Worm (Caenorhabditis elegans) whole organism, L2 larva: ENCODE data around the gene Y43F8C.17.

ENCODE experiments used
- C34F6.9 ChIP-seq: fragments of 150-350 bp; optimal IDR thresholded peaks from 2 replicates; lab custom pipeline; 2014; ENCODE audit warnings: missing biosample characterization, missing genetic modification characterization
- F13H6.1 ChIP-seq: sonication (generic microtip); optimal IDR thresholded peaks from 2 replicates; lab custom pipeline; 2016; ENCODE audit warnings: missing genetic modification characterization, missing compliant biosample characterization
- Y55F3AM.14 ChIP-seq: fragments of 200-800 bp; sonication (Bioruptor generic); optimal IDR thresholded peaks from 2 replicates; lab custom pipeline; 2018; ENCODE audit warnings: mild to moderate bottlenecking, missing genetic modification characterization, missing compliant biosample characterization
- ZK546.5 ChIP-seq: sonication (generic microtip); optimal IDR thresholded peaks from 2 replicates; lab custom pipeline; 2017; ENCODE audit warnings: missing biosample characterization, missing genetic modification characterization
- alr-1 ChIP-seq: fragments of 150-350 bp; optimal IDR thresholded peaks from 2 replicates; lab custom pipeline; 2014; ENCODE audit warnings: missing biosample characterization, missing genetic modification characterization
- aly-2 ChIP-seq: fragments of 150-350 bp; optimal IDR thresholded peaks from 2 replicates; lab custom pipeline; 2014; ENCODE audit warnings: missing biosample characterization, missing genetic modification characterization
- ama-1 ChIP-seq: fragments of 150-350 bp; optimal IDR thresholded peaks from 2 replicates; lab custom pipeline; 2018; ENCODE audit warnings: inconsistent platforms
- blmp-1 ChIP-seq: sonication (generic microtip); optimal IDR thresholded peaks from 2 replicates; lab custom pipeline; 2017; ENCODE audit warnings: missing genetic modification characterization, mild to moderate bottlenecking, missing compliant biosample characterization, antibody characterized with exemption, moderate library complexity; ENCODE audit not compliant: insufficient read depth
- ceh-16 ChIP-seq: fragments of 150-350 bp; optimal IDR thresholded peaks from 2 replicates; lab custom pipeline; 2014; ENCODE audit warnings: missing biosample characterization, missing genetic modification characterization
- ceh-82 ChIP-seq: fragments of 150-350 bp; optimal IDR thresholded peaks from 2 replicates; lab custom pipeline; 2014; ENCODE audit warnings: missing biosample characterization, missing genetic modification characterization
- egl-27 ChIP-seq: sonication (generic microtip); optimal IDR thresholded peaks from 3 replicates; lab custom pipeline; 2017; ENCODE audit warnings: missing biosample characterization, missing genetic modification reagents, missing genetic modification characterization
- elt-1 ChIP-seq: fragments of 150-350 bp; optimal IDR thresholded peaks from 2 replicates; lab custom pipeline; 2014; ENCODE audit warnings: missing biosample characterization, missing genetic modification characterization
- gmeb-1 ChIP-seq: fragments of 150-350 bp; optimal IDR thresholded peaks from 2 replicates; lab custom pipeline; 2014; ENCODE audit warnings: missing biosample characterization, missing genetic modification characterization
- lin-11 ChIP-seq: fragments of 150-350 bp; sonication (generic microtip); optimal IDR thresholded peaks from 2 replicates; lab custom pipeline; 2014; ENCODE audit warnings: missing biosample characterization, missing genetic modification characterization, inconsistent platforms, mixed read lengths
- lin-13 ChIP-seq: fragments of 150-350 bp; optimal IDR thresholded peaks from 2 replicates; lab custom pipeline; 2014; ENCODE audit warnings: missing biosample characterization, missing genetic modification reagents, missing genetic modification characterization
- lin-39 ChIP-seq: fragments of 150-350 bp; optimal IDR thresholded peaks from 2 replicates; lab custom pipeline; 2014; ENCODE audit warnings: missing biosample characterization, missing genetic modification reagents, missing genetic modification characterization
- lsy-2 ChIP-seq, 2 experiments: fragments of 150-350 bp in 1 of 2; sonication (generic microtip) in 1 of 2; optimal IDR thresholded peaks; 2 replicates each; lab custom pipeline; 2014 to 2017; ENCODE audit warnings: missing biosample characterization in 2 of 2, missing genetic modification characterization in 2 of 2
- mab-5 ChIP-seq: fragments of 150-350 bp; optimal IDR thresholded peaks from 2 replicates; lab custom pipeline; 2014; ENCODE audit warnings: missing biosample characterization, missing genetic modification characterization
- mbf-1 ChIP-seq: sonication (generic microtip); optimal IDR thresholded peaks from 2 replicates; lab custom pipeline; 2017; ENCODE audit warnings: missing biosample characterization, missing genetic modification characterization
- mdl-1 ChIP-seq, 2 experiments: fragments of 150-350 bp in 1 of 2; sonication (generic microtip) in 1 of 2; optimal IDR thresholded peaks; 2 replicates each; lab custom pipeline; 2017; ENCODE audit warnings: missing biosample characterization in 2 of 2, missing genetic modification characterization in 2 of 2
- nhr-10 ChIP-seq: sonication (generic microtip); optimal IDR thresholded peaks from 2 replicates; lab custom pipeline; 2017; ENCODE audit warnings: missing biosample characterization, missing genetic modification characterization
- nhr-11 ChIP-seq: fragments of 150-350 bp; optimal IDR thresholded peaks from 2 replicates; lab custom pipeline; 2014; ENCODE audit warnings: missing biosample characterization, missing genetic modification characterization
- nhr-12 ChIP-seq: fragments of 150-350 bp; optimal IDR thresholded peaks from 2 replicates; lab custom pipeline; 2014; ENCODE audit warnings: missing biosample characterization, missing genetic modification characterization
- nhr-129 ChIP-seq: fragments of 150-350 bp; optimal IDR thresholded peaks from 2 replicates; lab custom pipeline; 2014; ENCODE audit warnings: missing biosample characterization, missing genetic modification characterization
- nhr-23 ChIP-seq: fragments of 150-350 bp; optimal IDR thresholded peaks from 2 replicates; lab custom pipeline; 2014; ENCODE audit warnings: missing biosample characterization, missing genetic modification reagents, missing genetic modification characterization
- nhr-237 ChIP-seq: fragments of 150-350 bp; optimal IDR thresholded peaks from 2 replicates; lab custom pipeline; 2014; ENCODE audit warnings: missing biosample characterization, missing genetic modification characterization
- nhr-25 ChIP-seq: fragments of 150-350 bp; sonication (generic microtip); optimal IDR thresholded peaks from 3 replicates; lab custom pipeline; 2014; ENCODE audit warnings: missing biosample characterization, missing genetic modification characterization
- nhr-6 ChIP-seq: fragments of 150-350 bp; optimal IDR thresholded peaks from 2 replicates; lab custom pipeline; 2014; ENCODE audit warnings: missing biosample characterization, missing genetic modification characterization
- peb-1 ChIP-seq: fragments of 150-350 bp; optimal IDR thresholded peaks from 2 replicates; lab custom pipeline; 2014; ENCODE audit warnings: missing biosample characterization, missing genetic modification characterization
- sem-4 ChIP-seq: fragments of 150-350 bp; optimal IDR thresholded peaks from 2 replicates; lab custom pipeline; 2014; ENCODE audit warnings: missing biosample characterization, missing genetic modification reagents, missing genetic modification characterization
- skn-1 ChIP-seq: sonication (generic microtip); optimal IDR thresholded peaks from 2 replicates; lab custom pipeline; 2017; ENCODE audit warnings: missing biosample characterization, missing genetic modification characterization
- sma-3 ChIP-seq: sonication (generic microtip); optimal IDR thresholded peaks from 2 replicates; lab custom pipeline; 2016; ENCODE audit warnings: missing genetic modification reagents, missing genetic modification characterization, missing compliant biosample characterization
- sma-9 ChIP-seq, 2 experiments: fragments of 150-350 bp in 1 of 2; sonication (generic microtip) in 1 of 2; optimal IDR thresholded peaks; 2 replicates each; lab custom pipeline; 2014 to 2016; ENCODE audit warnings: missing genetic modification characterization in 2 of 2, mild to moderate bottlenecking in 1 of 2, missing biosample characterization in 1 of 2, missing compliant biosample characterization in 1 of 2, missing genetic modification reagents in 1 of 2, moderate library complexity in 1 of 2
- unc-39 ChIP-seq: fragments of 150-350 bp; optimal IDR thresholded peaks from 2 replicates; lab custom pipeline; 2014; ENCODE audit warnings: missing biosample characterization, missing genetic modification characterization
- unc-62 ChIP-seq: fragments of 150-350 bp; optimal IDR thresholded peaks from 2 replicates; lab custom pipeline; 2014; ENCODE audit warnings: missing biosample characterization, missing genetic modification reagents, missing genetic modification characterization
- zag-1 ChIP-seq: fragments of 150-350 bp; optimal IDR thresholded peaks from 2 replicates; lab custom pipeline; 2014; ENCODE audit warnings: missing biosample characterization, missing genetic modification characterization
- ztf-1 ChIP-seq: fragments of 200-800 bp; sonication (Bioruptor generic); conservative IDR thresholded peaks from 2 replicates; pipeline ENCODE4 v1.3.6; 2022; ENCODE audit warnings: missing genetic modification characterization, missing compliant biosample characterization
- ztf-11 ChIP-seq: sonication (generic microtip); optimal IDR thresholded peaks from 2 replicates; lab custom pipeline; 2017; ENCODE audit warnings: missing biosample characterization, missing genetic modification characterization
- ztf-4 ChIP-seq: fragments of 150-350 bp; optimal IDR thresholded peaks from 2 replicates; lab custom pipeline; 2014; ENCODE audit warnings: missing biosample characterization, missing genetic modification characterization

Gene Y43F8C.17

ce11 chrV:19730280-19730679, 14.3 kb downstream of the Y43F8C.17 start, which contains the start of gene Y116F11A.1:
Gene Y116F11A.1 (plus strand): TSS chrV:19730580.
- TF ChIP-seq nhr-237 (tag; lab: Kevin White, UChicago) = no peak
- TF ChIP-seq ceh-16 (tag; lab: Kevin White, UChicago) = no peak
- TF ChIP-seq mab-5 = no peak
- TF ChIP-seq ceh-82 (tag; lab: Kevin White, UChicago) = no peak
- no peak for TF ChIP-seq nhr-25 (tag; lab: Kevin White, UChicago)
- no peak for TF ChIP-seq F13H6.1 (tag; lab: Kevin White, UChicago)
- TF ChIP-seq lin-13 (GFP tag; lab: Kevin White, UChicago) = no peak
- no peak for TF ChIP-seq mbf-1 (tag; lab: Kevin White, UChicago)
- TF ChIP-seq lin-39 (tag; lab: Kevin White, UChicago) = no peak
- no peak for TF ChIP-seq egl-27 (tag; lab: Kevin White, UChicago)
- no peak for TF ChIP-seq unc-62 (GFP tag; lab: Kevin White, UChicago)
- no peak for TF ChIP-seq skn-1 (tag; lab: Kevin White, UChicago)
- TF ChIP-seq Y55F3AM.14 (GFP tag; lab: Kevin White, UChicago) = no peak
- TF ChIP-seq nhr-23 (tag; lab: Kevin White, UChicago) = no peak
- no peak for TF ChIP-seq ztf-1 (GFP tag; lab: Robert Waterston, UW)

ce11 chrV:19733728-19734127, 17.8 kb downstream of the Y43F8C.17 start:
- no peak for TF ChIP-seq ztf-11
- TF ChIP-seq F13H6.1 (tag; lab: Kevin White, UChicago) = no peak
- TF ChIP-seq nhr-10 (tag; lab: Kevin White, UChicago) = no peak

ce11 chrV:19737458-19737857, 21.5 kb downstream of the Y43F8C.17 start, which contains the start of gene W04E12.7:
Gene W04E12.7 (minus strand): TSS chrV:19737558.
- no peak for TF ChIP-seq elt-1

ce11 chrV:19738117-19738516, 22.2 kb downstream of the Y43F8C.17 start, which contains the start of gene fbxa-131:
Gene fbxa-131 (plus strand): TSS chrV:19738417.
- TF ChIP-seq nhr-12 (tag; lab: Kevin White, UChicago) (no peak), blmp-1 (no peak), lin-39 (tag; lab: Kevin White, UChicago) (no peak), lsy-2 (tag; optimal IDR thresholded peaks at IDR 0.05; lab: Kevin White, UChicago) (no peak), lin-11 (no peak), nhr-237 (tag; lab: Kevin White, UChicago) (no peak), alr-1 (no peak), mdl-1 (tag; optimal IDR thresholded peaks at IDR 0.05; lab: Kevin White, UChicago) (no peak), sma-9 (GFP tag; optimal IDR thresholded peaks at IDR 0.05; lab: Kevin White, UChicago) (no peak), sma-9 (tag; optimal IDR thresholded peaks at IDR 0.05; lab: Kevin White, UChicago) (no peak), ZK546.5 (no peak), nhr-25 (tag; lab: Kevin White, UChicago) (no peak), Y55F3AM.14 (GFP tag; lab: Kevin White, UChicago) (no peak), ceh-16 (tag; lab: Kevin White, UChicago) (no peak), mbf-1 (tag; lab: Kevin White, UChicago) (no peak), sma-3 (GFP tag; lab: Kevin White, UChicago) (no peak), F13H6.1 (tag; lab: Kevin White, UChicago) (no peak), zag-1 (tag; lab: Kevin White, UChicago) (no peak)

- TF ChIP-seq ceh-16 (tag; lab: Kevin White, UChicago) (no peak), sem-4 (no peak), unc-39 (tag; lab: Kevin White, UChicago) (no peak), peb-1 (tag; lab: Kevin White, UChicago) (no peak), ama-1 (lab: Kevin White, UChicago) (no peak), lin-13 (GFP tag; lab: Kevin White, UChicago) (no peak), ztf-4 (tag; lab: Kevin White, UChicago) (no peak), sma-9 (GFP tag; optimal IDR thresholded peaks at IDR 0.05; lab: Kevin White, UChicago) (no peak), sma-9 (tag; optimal IDR thresholded peaks at IDR 0.05; lab: Kevin White, UChicago) (no peak), elt-1 (no peak), C34F6.9 (no peak), F13H6.1 (tag; lab: Kevin White, UChicago) (no peak), sma-3 (GFP tag; lab: Kevin White, UChicago) (no peak), lsy-2 (tag; optimal IDR thresholded peaks at IDR 0.05; lab: Kevin White, UChicago) (no peak), aly-2 (tag; lab: Kevin White, UChicago) (no peak), nhr-6 (tag; lab: Kevin White, UChicago) (no peak), nhr-11 (tag; lab: Kevin White, UChicago) (no peak), nhr-129 (tag; lab: Kevin White, UChicago) (no peak), gmeb-1 (no peak)
Observed at ce11 chrV:19741034-19741433, 25.1 kb downstream of the Y43F8C.17 start, which contains the start of gene W04E12.2. Gene W04E12.2 (minus strand): TSS chrV:19741134.
